Fruit fly (Drosophila melanogaster): ENCODE data around the gene Spag1.

The Spag1 gene

dm6 chr3R:26953478-26953874 lies 5.8 kb downstream of the Spag1 start (continued):
- TF ChIP-seq tx (GFP tag; optimal IDR thresholded peaks at IDR 0.05) = peak; percentile 12
- no peak for TF ChIP-seq CG32532 (GFP tag; IDR thresholded peaks at IDR 0.05)
- no peak for TF ChIP-seq row (GFP tag; IDR thresholded peaks at IDR 0.05)
- TF ChIP-seq lola (GFP tag; optimal IDR thresholded peaks at IDR 0.05) = no peak
- peak; percentile 9 for TF ChIP-seq CG33213 (GFP tag; optimal IDR thresholded peaks at IDR 0.05)
- TF ChIP-seq Doc3 (GFP tag; IDR thresholded peaks at IDR 0.05; ENCODE audit: partially characterized antibody) = no peak
- TF ChIP-seq D (optimal IDR thresholded peaks at IDR 0.05) = no peak
- TF ChIP-seq D (GFP tag; optimal IDR thresholded peaks at IDR 0.05) = no peak
- TF ChIP-seq bcd (GFP tag; optimal IDR thresholded peaks at IDR 0.05) = no peak
- TF ChIP-seq tio (GFP tag; optimal IDR thresholded peaks at IDR 0.05) = peak; percentile 20
- TF ChIP-seq Fer3 (tag; optimal IDR thresholded peaks at IDR 0.05) = no peak
- no peak for TF ChIP-seq sr (GFP tag; IDR thresholded peaks at IDR 0.05)
- no peak for TF ChIP-seq Opbp (GFP tag; IDR thresholded peaks at IDR 0.05; ENCODE audit: partially characterized antibody)
- peak; percentile 13 for TF ChIP-seq mam (GFP tag; optimal IDR thresholded peaks at IDR 0.05)
- TF ChIP-seq CG16813 (GFP tag; IDR thresholded peaks at IDR 0.05; ENCODE audit: partially characterized antibody) = no peak
- peak; percentile 32 for TF ChIP-seq cato (GFP tag; optimal IDR thresholded peaks at IDR 0.05; ENCODE audit: borderline replicate concordance)
- no peak for TF ChIP-seq cas (GFP tag; IDR thresholded peaks at IDR 0.05)
- TF ChIP-seq CG13424 (tag; optimal IDR thresholded peaks at IDR 0.05) = no peak
- peak; percentile 54 for TF ChIP-seq HLH54F (GFP tag; optimal IDR thresholded peaks at IDR 0.05)
- TF ChIP-seq sob (GFP tag; IDR thresholded peaks at IDR 0.05) = no peak
- TF ChIP-seq unpg (GFP tag; optimal IDR thresholded peaks at IDR 0.05) = peak; percentile 42
- no peak for TF ChIP-seq croc (GFP tag; conservative IDR thresholded peaks at IDR 0.05)
- no peak for TF ChIP-seq CG6175 (GFP tag; IDR thresholded peaks at IDR 0.05)
- no peak for TF ChIP-seq Usf (GFP tag; optimal IDR thresholded peaks at IDR 0.05)
- TF ChIP-seq exex (tag; optimal IDR thresholded peaks at IDR 0.05) = no peak
- TF ChIP-seq sima (GFP tag; optimal IDR thresholded peaks at IDR 0.05) = no peak
- TF ChIP-seq CG7745 (tag; optimal IDR thresholded peaks at IDR 0.05) = no peak
- TF ChIP-seq Ets65A (GFP tag) = peak; percentile 94
- no peak for TF ChIP-seq sens-2 (GFP tag; IDR thresholded peaks at IDR 0.05)
- TF ChIP-seq CG6683 (GFP tag; optimal IDR thresholded peaks at IDR 0.05) = no peak
- TF ChIP-seq CG4617 (GFP tag; optimal IDR thresholded peaks at IDR 0.05; ENCODE audit: borderline replicate concordance) = no peak
- TF ChIP-seq CG13287 (GFP tag; IDR thresholded peaks at IDR 0.05; ENCODE audit: partially characterized antibody) = no peak
- TF ChIP-seq Kr (GFP tag; optimal IDR thresholded peaks at IDR 0.05) = no peak
- TF ChIP-seq pho (GFP tag; optimal IDR thresholded peaks at IDR 0.05) = peak; percentile 64
- TF ChIP-seq knrl (GFP tag; IDR thresholded peaks at IDR 0.05; ENCODE audit: partially characterized antibody) = no peak
- TF ChIP-seq zf30C (GFP tag; optimal IDR thresholded peaks at IDR 0.05) = no peak
- TF ChIP-seq CG10654 (GFP tag; optimal IDR thresholded peaks at IDR 0.05) = no peak
- TF ChIP-seq Stat92E (GFP tag; optimal IDR thresholded peaks at IDR 0.05) = no peak
- TF ChIP-seq cad (GFP tag; optimal IDR thresholded peaks at IDR 0.05) = no peak
- 0 out of 2 replicates have a peak, but pooled peaks have one; percentile 6 for TF ChIP-seq HLH3B (GFP tag; IDR thresholded peaks at IDR 0.05)
- no peak for TF ChIP-seq CG9932 (GFP tag; IDR thresholded peaks at IDR 0.05)
- TF ChIP-seq CG2678 (tag; optimal IDR thresholded peaks at IDR 0.05) = peak; percentile 8
- no peak for TF ChIP-seq HLHmδ (GFP tag; optimal IDR thresholded peaks at IDR 0.05)
- TF ChIP-seq onecut (GFP tag; IDR thresholded peaks at IDR 0.05) = no peak
- TF ChIP-seq fd3F (GFP tag; optimal IDR thresholded peaks at IDR 0.05) = peak; percentile 31
- TF ChIP-seq crc (GFP tag; optimal IDR thresholded peaks at IDR 0.05) = peak; percentile 25
- no peak for TF ChIP-seq gt (GFP tag; IDR thresholded peaks at IDR 0.05)
- no peak for TF ChIP-seq bowl (GFP tag; IDR thresholded peaks at IDR 0.05)
- TF ChIP-seq da (GFP tag; optimal IDR thresholded peaks at IDR 0.05) = no peak
- TF ChIP-seq CG12769 (tag; optimal IDR thresholded peaks at IDR 0.05) = peak; percentile 44
- peak; percentile 29; the same call in 1 of the 3 replicates for TF ChIP-seq gce (GFP tag; IDR thresholded peaks at IDR 0.05)
